Fruit fly (Drosophila melanogaster) whole organism, adult: ENCODE results near the gene shd.

Experiments
- CG11617 ChIP-seq: fragments of 200-800 bp; sonication (Bioruptor generic); optimal IDR thresholded peaks from 2 replicates; lab custom pipeline; 2017; ENCODE audit warnings: mild to moderate bottlenecking, missing biosample characterization, missing genetic modification reagents, missing genetic modification characterization
- CG7101 ChIP-seq: fragments of 200-800 bp; sonication (Bioruptor generic); optimal IDR thresholded peaks from 2 replicates; lab custom pipeline; 2018; ENCODE audit warnings: missing biosample characterization, mild to moderate bottlenecking, missing genetic modification characterization, moderate library complexity
- kay ChIP-seq: fragments of 200-800 bp; sonication (Bioruptor generic); peaks from one replicate; lab custom pipeline; 2016; ENCODE audit warnings: missing biosample characterization, missing genetic modification characterization, borderline replicate concordance
- pad ChIP-seq: fragments of 200-800 bp; sonication (Bioruptor generic); optimal IDR thresholded peaks from 3 replicates; lab custom pipeline; 2017; ENCODE audit warnings: missing biosample characterization, missing genetic modification characterization, mild to moderate bottlenecking, moderate library complexity, missing genetic modification reagents

DNA sequence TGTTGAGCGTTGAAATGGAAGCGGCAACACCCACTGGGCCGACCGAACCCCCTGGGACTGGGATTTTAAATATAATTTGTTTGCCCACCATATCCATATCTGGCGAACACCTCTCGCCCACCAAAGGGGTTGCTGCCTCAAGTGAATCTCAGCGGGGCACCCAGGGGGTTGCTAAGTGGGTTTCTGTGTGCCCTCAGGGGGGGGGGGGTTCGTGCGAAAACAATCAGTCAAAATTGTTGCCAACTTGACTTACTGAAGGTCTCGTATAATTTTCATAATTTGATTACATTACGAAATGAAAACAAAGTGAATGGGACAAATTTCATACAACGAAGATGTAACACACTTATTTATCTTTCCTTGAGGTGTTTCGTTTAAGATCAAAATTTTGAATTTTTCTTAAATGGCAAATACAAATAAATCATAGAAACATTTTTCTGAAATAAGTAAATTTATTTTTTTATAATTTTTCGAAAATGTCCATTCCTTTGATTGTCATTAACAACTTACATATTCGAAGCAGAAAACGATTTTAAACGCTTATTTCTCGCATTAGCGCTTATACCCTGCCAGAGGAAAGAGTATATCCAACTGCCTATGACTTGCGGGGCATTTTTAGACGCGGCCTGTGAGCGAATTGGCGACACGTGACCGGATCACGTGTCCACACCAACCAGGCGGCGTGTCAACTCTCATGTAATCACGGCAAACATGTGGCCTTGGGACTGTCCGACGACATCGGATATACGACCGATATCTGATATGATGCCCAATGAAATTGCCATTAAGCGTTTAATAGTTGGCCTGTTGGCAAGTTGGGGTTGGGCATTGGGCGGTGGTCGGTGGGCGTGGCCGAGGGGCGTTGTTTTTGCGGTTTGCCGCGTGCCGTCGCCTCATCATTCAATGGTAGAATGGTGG lies 44.4 kb upstream of the shd start:
- TF ChIP-seq kay (GFP tag; lab: Kevin White, UChicago) (no peak), pad (GFP tag; lab: Kevin White, UChicago) (no peak), CG11617 (GFP tag; lab: Kevin White, UChicago) (no peak), CG7101 (tag; lab: Kevin White, UChicago) (no peak)
